Worm (Caenorhabditis elegans): ENCODE data around the gene K03H1.9.

DNA sequence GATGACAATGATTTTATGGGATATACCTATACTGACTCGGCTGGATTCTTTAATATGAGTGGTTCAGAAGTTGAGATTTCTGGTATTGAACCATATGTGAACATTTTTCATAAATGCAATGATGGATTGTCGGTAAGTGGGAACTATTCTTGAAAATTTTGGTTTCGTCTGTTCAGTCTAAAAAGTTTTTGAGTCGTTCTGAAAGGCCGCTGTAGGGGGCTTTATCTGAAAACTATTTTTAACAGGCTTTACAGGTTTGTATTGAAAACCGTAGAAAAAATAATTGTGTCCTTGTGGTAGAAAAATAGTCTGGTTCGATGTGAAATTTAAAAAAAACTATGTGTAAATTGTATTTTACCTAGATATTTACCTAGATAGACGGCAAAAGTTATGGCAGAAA, 11.8 kb downstream of the K03H1.9 start:
- TF ChIP-seq jun-1 (tag; optimal IDR thresholded peaks at IDR 0.05) (no peak), ZK546.5 (tag; optimal IDR thresholded peaks at IDR 0.05) (no peak)

Measured in whole organism, L4 larva.